Worm (Caenorhabditis elegans) whole organism, L1 larva: ENCODE measurements around the gene tctn-1.

ENCODE experiments used
- C16A3.4 ChIP-seq: fragments of 150-350 bp; optimal IDR thresholded peaks from 2 replicates; lab custom pipeline; 2014; ENCODE audit warnings: missing biosample characterization, missing genetic modification characterization
- C34B4.2 ChIP-seq: sonication (generic microtip); optimal IDR thresholded peaks from 2 replicates; lab custom pipeline; 2017; ENCODE audit warnings: mild to moderate bottlenecking, missing genetic modification characterization, missing compliant biosample characterization
- Y116A8C.19 ChIP-seq: sonication (generic microtip); optimal IDR thresholded peaks from 2 replicates; lab custom pipeline; 2016; ENCODE audit warnings: missing compliant biosample characterization, missing genetic modification characterization, borderline replicate concordance
- aha-1 ChIP-seq: fragments of 150-350 bp; optimal IDR thresholded peaks from 2 replicates; lab custom pipeline; 2014; ENCODE audit warnings: missing biosample characterization, missing genetic modification characterization
- alr-1 ChIP-seq: fragments of 200-800 bp; sonication (Bioruptor generic); optimal IDR thresholded peaks from 2 replicates; lab custom pipeline; 2018; ENCODE audit warnings: borderline replicate concordance, mild to moderate bottlenecking, missing genetic modification characterization, missing compliant biosample characterization
- aly-2 ChIP-seq: fragments of 150-350 bp; optimal IDR thresholded peaks from 2 replicates; lab custom pipeline; 2014; ENCODE audit warnings: missing biosample characterization, missing genetic modification characterization
- ama-1 ChIP-seq: fragments of 150-350 bp; optimal IDR thresholded peaks from 2 replicates; lab custom pipeline; 2014
- ceh-63 ChIP-seq: fragments of 200-800 bp; sonication (Bioruptor generic); optimal IDR thresholded peaks from 2 replicates; lab custom pipeline; 2018; ENCODE audit warnings: mild to moderate bottlenecking, missing genetic modification characterization, missing compliant biosample characterization
- ceh-8 ChIP-seq: fragments of 200-800 bp; sonication (Bioruptor generic); optimal IDR thresholded peaks from 2 replicates; lab custom pipeline; 2018; ENCODE audit warnings: mild to moderate bottlenecking, missing genetic modification characterization, moderate library complexity, missing compliant biosample characterization
- ceh-88 ChIP-seq: fragments of 200-800 bp; sonication (Bioruptor generic); IDR thresholded peaks from 2 replicates; pipeline ENCODE4 v1.3.6; 2022; ENCODE audit warnings: missing genetic modification characterization, missing compliant biosample characterization
- ceh-90 ChIP-seq: sonication (generic microtip); optimal IDR thresholded peaks from 2 replicates; lab custom pipeline; 2016; ENCODE audit warnings: missing genetic modification characterization, missing compliant biosample characterization
- ces-1 ChIP-seq: fragments of 150-350 bp; optimal IDR thresholded peaks from 2 replicates; lab custom pipeline; 2014; ENCODE audit warnings: missing biosample characterization, missing genetic modification reagents, missing genetic modification characterization
- dsc-1 ChIP-seq: sonication (generic microtip); optimal IDR thresholded peaks from 2 replicates; lab custom pipeline; 2016; ENCODE audit warnings: mild to moderate bottlenecking, missing genetic modification characterization, missing compliant biosample characterization
- efl-1 ChIP-seq, 4 experiments: fragments of 150-350 bp; optimal IDR thresholded peaks in 3 of 4; peaks in 1 of 4; 1 replicate in 1 of 4; 2 replicates in 3 of 4; lab custom pipeline; 2014; ENCODE audit warnings: missing biosample characterization in 2 of 4, missing genetic modification characterization in 2 of 4, missing genetic modification reagents in 2 of 4
- elt-2 ChIP-seq: sonication (generic microtip); optimal IDR thresholded peaks from 2 replicates; lab custom pipeline; 2016; ENCODE audit warnings: missing genetic modification characterization, mild to moderate bottlenecking, inconsistent platforms, missing compliant biosample characterization, missing genetic modification reagents
- elt-3 ChIP-seq, 6 experiments: fragments of 150-350 bp in 1 of 6; sonication (generic microtip); optimal IDR thresholded peaks; 2 replicates each; lab custom pipeline; 2017 to 2018; ENCODE audit warnings: missing biosample characterization in 6 of 6, missing genetic modification characterization in 6 of 6, inconsistent platforms in 1 of 6
- ets-5 ChIP-seq: fragments of 200-800 bp; sonication (Bioruptor generic); IDR thresholded peaks from 2 replicates; pipeline ENCODE4 v1.3.6; 2022; ENCODE audit warnings: missing genetic modification characterization, missing compliant biosample characterization
- fkh-4 ChIP-seq: sonication (generic microtip); optimal IDR thresholded peaks from 2 replicates; lab custom pipeline; 2016; ENCODE audit warnings: missing compliant biosample characterization, missing genetic modification characterization, borderline replicate concordance
- fkh-8 ChIP-seq: sonication (generic microtip); optimal IDR thresholded peaks from 2 replicates; lab custom pipeline; 2016; ENCODE audit warnings: mild to moderate bottlenecking, missing genetic modification characterization, missing compliant biosample characterization
- fos-1 ChIP-seq: fragments of 150-350 bp; optimal IDR thresholded peaks from 2 replicates; lab custom pipeline; 2014; ENCODE audit warnings: missing biosample characterization, missing genetic modification characterization
- grh-1 ChIP-seq: fragments of 200-800 bp; sonication (Bioruptor generic); IDR thresholded peaks from 2 replicates; pipeline ENCODE4 v1.3.6; 2022; ENCODE audit warnings: missing genetic modification reagents, missing genetic modification characterization, missing compliant biosample characterization
- hlh-4 ChIP-seq: sonication (generic microtip); optimal IDR thresholded peaks from 2 replicates; lab custom pipeline; 2016; ENCODE audit warnings: mild to moderate bottlenecking, missing genetic modification characterization, missing compliant biosample characterization
- irx-1 ChIP-seq: sonication (generic microtip); optimal IDR thresholded peaks from 2 replicates; lab custom pipeline; 2016; ENCODE audit warnings: missing genetic modification characterization, missing compliant biosample characterization
- isw-1 ChIP-seq: fragments of 200-800 bp; sonication (Bioruptor generic); IDR thresholded peaks from 2 replicates; pipeline ENCODE4 v1.3.6; 2022; ENCODE audit warnings: missing genetic modification characterization, missing compliant biosample characterization
- jun-1 ChIP-seq: fragments of 150-350 bp; optimal IDR thresholded peaks from 2 replicates; lab custom pipeline; 2014; ENCODE audit warnings: missing biosample characterization, missing genetic modification reagents, missing genetic modification characterization
- lin-15B ChIP-seq: fragments of 150-350 bp; sonication (generic microtip); optimal IDR thresholded peaks from 3 replicates; lab custom pipeline; 2014; ENCODE audit warnings: missing biosample characterization, missing genetic modification characterization
- lin-35 ChIP-seq, 2 experiments: fragments of 150-350 bp; optimal IDR thresholded peaks; 2 replicates each; lab custom pipeline; 2014; ENCODE audit warnings: missing biosample characterization in 2 of 2, missing genetic modification characterization in 2 of 2, missing genetic modification reagents in 2 of 2
- lin-39 ChIP-seq: fragments of 150-350 bp; optimal IDR thresholded peaks from 2 replicates; lab custom pipeline; 2014; ENCODE audit warnings: missing biosample characterization, missing genetic modification reagents, missing genetic modification characterization
- lir-3 ChIP-seq: sonication (generic microtip); optimal IDR thresholded peaks from 2 replicates; lab custom pipeline; 2016; ENCODE audit warnings: mild to moderate bottlenecking, missing genetic modification characterization, moderate library complexity, missing compliant biosample characterization; ENCODE audit not compliant: poor library complexity
- lsy-2 ChIP-seq, 2 experiments: fragments of 150-350 bp; optimal IDR thresholded peaks; 2 replicates each; lab custom pipeline; 2014; ENCODE audit warnings: missing biosample characterization in 2 of 2, missing genetic modification characterization in 2 of 2
- mab-9 ChIP-seq: fragments of 200-800 bp; sonication (Bioruptor generic); IDR thresholded peaks from 2 replicates; pipeline ENCODE4 v1.3.6; 2022; ENCODE audit warnings: missing genetic modification reagents, missing genetic modification characterization, missing compliant biosample characterization
- mep-1 ChIP-seq: fragments of 150-350 bp; optimal IDR thresholded peaks from 2 replicates; lab custom pipeline; 2014; ENCODE audit warnings: missing biosample characterization, missing genetic modification characterization
- nhr-11 ChIP-seq: fragments of 150-350 bp; optimal IDR thresholded peaks from 2 replicates; lab custom pipeline; 2014; ENCODE audit warnings: missing biosample characterization, missing genetic modification characterization
- nhr-19 ChIP-seq: fragments of 200-800 bp; sonication (Bioruptor generic); conservative IDR thresholded peaks from 2 replicates; pipeline ENCODE4 v1.3.6; 2022; ENCODE audit warnings: missing genetic modification characterization, missing compliant biosample characterization
- nhr-20 ChIP-seq: sonication (generic microtip); optimal IDR thresholded peaks from 2 replicates; lab custom pipeline; 2016; ENCODE audit warnings: mild to moderate bottlenecking, missing genetic modification characterization, missing compliant biosample characterization
- nhr-237 ChIP-seq: fragments of 150-350 bp; optimal IDR thresholded peaks from 2 replicates; lab custom pipeline; 2014; ENCODE audit warnings: missing biosample characterization, missing genetic modification characterization
- nhr-28 ChIP-seq: fragments of 150-350 bp; optimal IDR thresholded peaks from 2 replicates; lab custom pipeline; 2014; ENCODE audit warnings: missing biosample characterization, missing genetic modification characterization
- nhr-71 ChIP-seq: sonication (generic microtip); optimal IDR thresholded peaks from 2 replicates; lab custom pipeline; 2016; ENCODE audit warnings: mild to moderate bottlenecking, missing genetic modification characterization, moderate library complexity, missing compliant biosample characterization
- nhr-76 ChIP-seq: sonication (generic microtip); optimal IDR thresholded peaks from 2 replicates; lab custom pipeline; 2017; ENCODE audit warnings: missing biosample characterization, missing genetic modification characterization
- nhr-77 ChIP-seq: fragments of 150-350 bp; optimal IDR thresholded peaks from 2 replicates; lab custom pipeline; 2014; ENCODE audit warnings: missing biosample characterization, missing genetic modification characterization
- nhr-90 ChIP-seq: sonication (generic microtip); optimal IDR thresholded peaks from 2 replicates; lab custom pipeline; 2016; ENCODE audit warnings: mild to moderate bottlenecking, missing genetic modification characterization, missing compliant biosample characterization; ENCODE audit not compliant: poor library complexity
- snpc-4 ChIP-seq: fragments of 150-350 bp; optimal IDR thresholded peaks from 2 replicates; lab custom pipeline; 2014; ENCODE audit warnings: missing biosample characterization, missing genetic modification characterization
- snu-23 ChIP-seq: sonication (generic microtip); optimal IDR thresholded peaks from 2 replicates; lab custom pipeline; 2016; ENCODE audit warnings: missing genetic modification characterization, missing compliant biosample characterization
- sox-4 ChIP-seq: sonication (generic microtip); optimal IDR thresholded peaks from 2 replicates; lab custom pipeline; 2016; ENCODE audit warnings: missing genetic modification characterization, missing compliant biosample characterization
- sptf-1 ChIP-seq: fragments of 150-350 bp; optimal IDR thresholded peaks from 2 replicates; lab custom pipeline; 2014; ENCODE audit warnings: missing biosample characterization, missing genetic modification characterization
- sup-37 ChIP-seq: fragments of 200-800 bp; sonication (Bioruptor generic); optimal IDR thresholded peaks from 2 replicates; lab custom pipeline; 2018; ENCODE audit warnings: mild to moderate bottlenecking, missing genetic modification characterization, missing compliant biosample characterization
- unc-130 ChIP-seq: fragments of 150-350 bp; optimal IDR thresholded peaks from 2 replicates; lab custom pipeline; 2017; ENCODE audit warnings: missing biosample characterization, missing genetic modification characterization, inconsistent platforms
- unc-86 ChIP-seq: sonication (generic microtip); optimal IDR thresholded peaks from 2 replicates; lab custom pipeline; 2016; ENCODE audit warnings: missing genetic modification characterization, missing compliant biosample characterization
- vab-15 ChIP-seq: sonication (generic microtip); optimal IDR thresholded peaks from 2 replicates; lab custom pipeline; 2017; ENCODE audit warnings: missing genotype, mild to moderate bottlenecking, missing genetic modification characterization, missing compliant biosample characterization
- zag-1 ChIP-seq: fragments of 150-350 bp; optimal IDR thresholded peaks from 2 replicates; lab custom pipeline; 2014; ENCODE audit warnings: missing biosample characterization, missing genetic modification characterization
- ztf-4 ChIP-seq: fragments of 150-350 bp; optimal IDR thresholded peaks from 2 replicates; lab custom pipeline; 2014; ENCODE audit warnings: missing biosample characterization, missing genetic modification characterization

The tctn-1 gene

ce11 chrIV:4745422-4745821, 2.2 kb downstream of the tctn-1 start, which contains the start of gene timm-17B.1 (continued):
- TF ChIP-seq aha-1 (tag; lab: Kevin White, UChicago): no peak
- no peak for TF ChIP-seq C34B4.2 (tag; lab: Kevin White, UChicago)
- TF ChIP-seq aly-2 (tag; lab: Kevin White, UChicago): peak; percentile 50
- TF ChIP-seq grh-1: peak; percentile 63
- TF ChIP-seq nhr-77 (tag; lab: Kevin White, UChicago): peak; percentile 16
- TF ChIP-seq sox-4 (tag; lab: Kevin White, UChicago): peak; percentile 44
- peak; percentile 93 for TF ChIP-seq mep-1 (tag; lab: Kevin White, UChicago)
- peak; percentile 39 for TF ChIP-seq jun-1 (tag; lab: Kevin White, UChicago)
- TF ChIP-seq nhr-76 (tag; lab: Kevin White, UChicago): no peak
- no peak for TF ChIP-seq ama-1 (lab: Kevin White, UChicago)
- TF ChIP-seq ztf-4: peak; percentile 35
- TF ChIP-seq sptf-1 (tag; lab: Kevin White, UChicago): no peak
- TF ChIP-seq lsy-2 (tag; optimal IDR thresholded peaks at IDR 0.05; lab: Kevin White, UChicago): peak; percentile 96
- 0 out of 2 replicates have a peak, but pooled peaks have one; percentile 40 for TF ChIP-seq mab-9 (GFP tag; lab: Robert Waterston, UW)
- TF ChIP-seq ceh-8 (GFP tag; lab: Kevin White, UChicago): no peak
- no peak for TF ChIP-seq nhr-28
- TF ChIP-seq fkh-8 (tag; lab: Kevin White, UChicago): peak; percentile 11
- TF ChIP-seq lin-15B (tag; lab: Kevin White, UChicago): peak; percentile 50
- TF ChIP-seq unc-130: no peak
- TF ChIP-seq irx-1: peak; percentile 69
- TF ChIP-seq nhr-237 (tag; lab: Kevin White, UChicago): no peak
- no peak for TF ChIP-seq alr-1 (tag; lab: Kevin White, UChicago)
- TF ChIP-seq lin-39: peak; percentile 91
- peak; percentile 73 for TF ChIP-seq nhr-20 (tag; lab: Kevin White, UChicago)
- TF ChIP-seq nhr-90 (tag; lab: Kevin White, UChicago): peak; percentile 76
- TF ChIP-seq ceh-88: no peak
- TF ChIP-seq efl-1 (optimal IDR thresholded peaks at IDR 0.05; lab: Kevin White, UChicago): peak; percentile 71 to 79
- TF ChIP-seq efl-1 (GFP tag; optimal IDR thresholded peaks at IDR 0.05 in 1 of 2; lab: Kevin White, UChicago): peak; percentile 76 to 97
- TF ChIP-seq nhr-11: peak; percentile 51
- TF ChIP-seq nhr-19: peak; percentile 82
- TF ChIP-seq snpc-4: peak; percentile 67
- TF ChIP-seq ceh-63 (GFP tag; lab: Kevin White, UChicago): no peak
- TF ChIP-seq Y116A8C.19: no peak
- TF ChIP-seq lin-35 (GFP tag; optimal IDR thresholded peaks at IDR 0.05; lab: Kevin White, UChicago): peak; percentile 78 to 83
- TF ChIP-seq C16A3.4: peak; percentile 79
- TF ChIP-seq elt-2 (tag; lab: Kevin White, UChicago): peak; percentile 26
- peak; percentile 48 for TF ChIP-seq unc-86
- peak in 2 of 6 experiments; percentile 25 to 45 for TF ChIP-seq elt-3 (tag; optimal IDR thresholded peaks at IDR 0.05; lab: Kevin White, UChicago)
- TF ChIP-seq hlh-4: no peak
- TF ChIP-seq lir-3 (tag; lab: Kevin White, UChicago): peak; percentile 45
- no peak for TF ChIP-seq vab-15 (tag; lab: Kevin White, UChicago)
- no peak for TF ChIP-seq sup-37 (GFP tag; lab: Kevin White, UChicago)
- TF ChIP-seq ets-5 (GFP tag; lab: Robert Waterston, UW): no peak
- TF ChIP-seq isw-1 (GFP tag; lab: Robert Waterston, UW): peak; percentile 75
- TF ChIP-seq dsc-1 (tag; lab: Kevin White, UChicago): peak; percentile 72
- no peak for TF ChIP-seq ces-1 (GFP tag; lab: Kevin White, UChicago)
- peak; percentile 24 for TF ChIP-seq fos-1 (tag; lab: Kevin White, UChicago)
- no peak for TF ChIP-seq zag-1
- TF ChIP-seq snu-23 (GFP tag; lab: Kevin White, UChicago): peak; percentile 83
- TF ChIP-seq ceh-90: peak; percentile 34
- no peak for TF ChIP-seq fkh-4 (tag; lab: Kevin White, UChicago)
- peak; percentile 84 for TF ChIP-seq nhr-71 (tag; lab: Kevin White, UChicago)
